Worm (Caenorhabditis elegans) whole organism, young adult: ENCODE measurements around the gene T12A7.9.

ENCODE experiments used
- athp-1 ChIP-seq: sonication (generic microtip); optimal IDR thresholded peaks from 2 replicates; lab custom pipeline; 2017; ENCODE audit warnings: mild to moderate bottlenecking, missing genetic modification characterization, missing compliant biosample characterization
- attf-3 ChIP-seq: fragments of 200-800 bp; sonication (Bioruptor generic); conservative IDR thresholded peaks from 2 replicates; pipeline ENCODE4 v1.3.6; 2022; ENCODE audit warnings: missing genetic modification reagents, missing genetic modification characterization, missing compliant biosample characterization
- efl-1 ChIP-seq: fragments of 150-350 bp; optimal IDR thresholded peaks from 2 replicates; lab custom pipeline; 2014; ENCODE audit warnings: missing biosample characterization, missing genetic modification reagents, missing genetic modification characterization
- ekl-4 ChIP-seq: fragments of 200-800 bp; sonication (Bioruptor generic); IDR thresholded peaks from 2 replicates; pipeline ENCODE4 v1.3.6; 2022; ENCODE audit warnings: missing genetic modification reagents, missing genetic modification characterization, missing compliant biosample characterization
- madf-6 ChIP-seq: fragments of 200-800 bp; sonication (Bioruptor generic); IDR thresholded peaks from 2 replicates; pipeline ENCODE4 v1.3.6; 2022; ENCODE audit warnings: missing genetic modification reagents, missing genetic modification characterization, missing compliant biosample characterization
- pha-4 ChIP-seq: fragments of 150-350 bp; sonication (generic microtip); optimal IDR thresholded peaks from 2 replicates; lab custom pipeline; 2014; ENCODE audit warnings: missing biosample characterization, missing genetic modification reagents, missing genetic modification characterization
- snpc-3.4 ChIP-seq: sonication (generic microtip); optimal IDR thresholded peaks from 2 replicates; lab custom pipeline; 2017; ENCODE audit warnings: missing genetic modification characterization, mild to moderate bottlenecking, missing compliant biosample characterization, antibody characterized with exemption, moderate library complexity, missing genotype, missing genetic modification reagents
- tbp1 ChIP-seq: fragments of 200-800 bp; sonication (Bioruptor generic); optimal IDR thresholded peaks from 2 replicates; lab custom pipeline; 2018; ENCODE audit warnings: mild to moderate bottlenecking, missing genetic modification characterization, missing compliant biosample characterization

- TF ChIP-seq tbp1 (GFP tag; lab: Kevin White, UChicago): no peak
- TF ChIP-seq pha-4 (tag; lab: Kevin White, UChicago): no peak
- no peak for TF ChIP-seq ekl-4 (GFP tag; lab: Robert Waterston, UW)
- TF ChIP-seq snpc-3.4: no peak
- TF ChIP-seq athp-1 (tag; lab: Kevin White, UChicago): no peak
- TF ChIP-seq efl-1: no peak
- TF ChIP-seq attf-3 (GFP tag; lab: Robert Waterston, UW): no peak
- no peak for TF ChIP-seq madf-6 (GFP tag; lab: Robert Waterston, UW)
Measured at ce11 chrIV:11795964-11796363, 40.2 kb upstream of the T12A7.9 start.
